Worm (Caenorhabditis elegans): Measurements from ENCODE around the gene srx-110.

Gene srx-110

ce11 chrII:3681365-3682083 is 27.8 kb upstream of the srx-110 start, which contains the start of gene F19B10.10:
F19B10.10 (minus strand) TSS chrII:3681415.
- TF ChIP-seq Y67H2A.10 (GFP tag; conservative IDR thresholded peaks at IDR 0.05) (no peak), egl-18 (GFP tag; IDR thresholded peaks at IDR 0.05) (no peak), T26A5.8 (tag; optimal IDR thresholded peaks at IDR 0.05) (no peak), hrde-1 (tag; optimal IDR thresholded peaks at IDR 0.05; ENCODE audit: borderline replicate concordance) (no peak), ztf-28 (GFP tag; IDR thresholded peaks at IDR 0.05) (no peak), unc-62 (GFP tag; optimal IDR thresholded peaks at IDR 0.05) (no peak), F10E7.11 (tag; optimal IDR thresholded peaks at IDR 0.05) (no peak), him-1 (tag; optimal IDR thresholded peaks at IDR 0.05) (no peak), pbrm-1 (GFP tag; IDR thresholded peaks at IDR 0.05) (no peak), egl-44 (GFP tag; IDR thresholded peaks at IDR 0.05) (no peak), sdz-38 (tag; optimal IDR thresholded peaks at IDR 0.05) (no peak), lin-54 (GFP tag; optimal IDR thresholded peaks at IDR 0.05) (no peak), sea-2 (GFP tag; IDR thresholded peaks at IDR 0.05) (no peak), attf-3 (GFP tag; conservative IDR thresholded peaks at IDR 0.05) (no peak), F22D6.2 (tag; optimal IDR thresholded peaks at IDR 0.05) (no peak), ccch-3 (GFP tag; optimal IDR thresholded peaks at IDR 0.05) (no peak), let-607 (tag; optimal IDR thresholded peaks at IDR 0.05) (no peak), zim-3 (tag; optimal IDR thresholded peaks at IDR 0.05) (no peak), efl-1 (GFP tag; optimal IDR thresholded peaks at IDR 0.05) (no peak)

- TF ChIP-seq nfyb-1 (GFP tag; IDR thresholded peaks at IDR 0.05) (peak; percentile 71; the same call in 1 of the 2 replicates), mcd-1 (GFP tag; IDR thresholded peaks at IDR 0.05) (peak; percentile 66; the same call in 1 of the 2 replicates), hlh-12 (tag; optimal IDR thresholded peaks at IDR 0.05) (no peak), ZK185.1 (tag; optimal IDR thresholded peaks at IDR 0.05; ENCODE audit: poor library complexity, severe bottlenecking) (no peak), hmg-1.2 (GFP tag; IDR thresholded peaks at IDR 0.05) (no peak), nhr-120 (GFP tag; IDR thresholded peaks at IDR 0.05) (no peak), ekl-4 (GFP tag; IDR thresholded peaks at IDR 0.05) (no peak), lag-1 (GFP tag; IDR thresholded peaks at IDR 0.05) (no peak), zfh-2 (GFP tag; conservative IDR thresholded peaks at IDR 0.05) (no peak), lin-54 (GFP tag; optimal IDR thresholded peaks at IDR 0.05) (peak; percentile 80), lin-35 (GFP tag; optimal IDR thresholded peaks at IDR 0.05) (peak in 1 of 3 experiments; percentile 92), Y53G8AR.9 (GFP tag; conservative IDR thresholded peaks at IDR 0.05) (0 out of 2 replicates have a peak, but pooled peaks have one; percentile 31), snpc-4 (GFP tag; optimal IDR thresholded peaks at IDR 0.05) (no peak), snpc-4 (tag; optimal IDR thresholded peaks at IDR 0.05) (peak in 1 of 4 experiments; percentile 62), unc-62 (GFP tag; optimal IDR thresholded peaks at IDR 0.05) (no peak), dox-1 (GFP tag; IDR thresholded peaks at IDR 0.05) (0 out of 2 replicates have a peak, but pooled peaks have one; percentile 44), ceh-40 (GFP tag; IDR thresholded peaks at IDR 0.05) (no peak), efl-1 (GFP tag; optimal IDR thresholded peaks at IDR 0.05) (peak; percentile 33), let-607 (tag; optimal IDR thresholded peaks at IDR 0.05) (no peak), snpc-1.3 (tag; optimal IDR thresholded peaks at IDR 0.05; ENCODE audit: insufficient read depth) (no peak), nhr-80 (tag; optimal IDR thresholded peaks at IDR 0.05) (peak; percentile 61), sptf-2 (GFP tag; optimal IDR thresholded peaks at IDR 0.05) (no peak), dpl-1 (GFP tag; optimal IDR thresholded peaks at IDR 0.05) (peak; percentile 60), hsf-1 (GFP tag; IDR thresholded peaks at IDR 0.05) (no peak), let-526 (GFP tag; IDR thresholded peaks at IDR 0.05) (no peak), Y67H2A.10 (GFP tag; conservative IDR thresholded peaks at IDR 0.05) (no peak), tbp1 (GFP tag; optimal IDR thresholded peaks at IDR 0.05) (peak; percentile 37), ceh-100 (GFP tag; IDR thresholded peaks at IDR 0.05) (no peak), F23B12.7 (tag; optimal IDR thresholded peaks at IDR 0.05; ENCODE audit: insufficient read depth) (peak; percentile 18), K11D2.4 (GFP tag; IDR thresholded peaks at IDR 0.05) (no peak), bed-2 (GFP tag; IDR thresholded peaks at IDR 0.05) (no peak)
Observed at ce11 chrII:3682770-3683234, 26.6 kb upstream of the srx-110 start, which contains the start of gene F19B10.1. F19B10.1 (plus strand) TSS chrII:3683184.
